Fruit fly (Drosophila melanogaster) whole organism, adult: Measurements from ENCODE around the gene Bre1.

ENCODE experiments used
- CG12768 ChIP-seq: fragments of 200-800 bp; sonication (Bioruptor generic); optimal IDR thresholded peaks from 2 replicates; lab custom pipeline; 2017; ENCODE audit warnings: missing biosample characterization, missing genetic modification characterization, mild to moderate bottlenecking, moderate library complexity, missing genetic modification reagents
- CG14711 ChIP-seq: fragments of 200-800 bp; sonication (Bioruptor generic); optimal IDR thresholded peaks from 2 replicates; lab custom pipeline; 2018; ENCODE audit warnings: missing biosample characterization, mild to moderate bottlenecking, missing genetic modification characterization, moderate library complexity
- CG1620 ChIP-seq: fragments of 200-800 bp; sonication (Bioruptor generic); optimal IDR thresholded peaks from 2 replicates; lab custom pipeline; 2016; ENCODE audit warnings: missing biosample characterization, missing genetic modification characterization
- CG7101 ChIP-seq: fragments of 200-800 bp; sonication (Bioruptor generic); optimal IDR thresholded peaks from 2 replicates; lab custom pipeline; 2018; ENCODE audit warnings: missing biosample characterization, mild to moderate bottlenecking, missing genetic modification characterization, moderate library complexity
- Crg-1 ChIP-seq: fragments of 200-800 bp; sonication (Bioruptor generic); optimal IDR thresholded peaks from 2 replicates; lab custom pipeline; 2016; ENCODE audit warnings: missing biosample characterization, missing genetic modification characterization
- Mnt ChIP-seq: fragments of 200-800 bp; sonication (Bioruptor generic); optimal IDR thresholded peaks from 2 replicates; lab custom pipeline; 2016; ENCODE audit warnings: missing biosample characterization, mild to moderate bottlenecking, missing genetic modification characterization
- bab1 ChIP-seq: fragments of 200-800 bp; sonication (Bioruptor generic); optimal IDR thresholded peaks from 3 replicates; lab custom pipeline; 2019; ENCODE audit warnings: missing biosample characterization, mild to moderate bottlenecking, missing genetic modification characterization, moderate library complexity
- kay ChIP-seq: fragments of 200-800 bp; sonication (Bioruptor generic); peaks from one replicate; lab custom pipeline; 2016; ENCODE audit warnings: missing biosample characterization, missing genetic modification characterization, borderline replicate concordance
- ovo ChIP-seq: fragments of 200-800 bp; sonication (Bioruptor generic); optimal IDR thresholded peaks from 2 replicates; lab custom pipeline; 2016; ENCODE audit warnings: missing biosample characterization, missing genetic modification characterization
- pad ChIP-seq: fragments of 200-800 bp; sonication (Bioruptor generic); optimal IDR thresholded peaks from 3 replicates; lab custom pipeline; 2017; ENCODE audit warnings: missing biosample characterization, missing genetic modification characterization, mild to moderate bottlenecking, moderate library complexity, missing genetic modification reagents
- tj ChIP-seq: fragments of 200-800 bp; sonication (Bioruptor generic); optimal IDR thresholded peaks from 3 replicates; lab custom pipeline; 2017; ENCODE audit warnings: missing biosample characterization, mild to moderate bottlenecking, missing genetic modification characterization, moderate library complexity

- TF ChIP-seq CG14711 (tag; lab: Kevin White, UChicago): peak; percentile 88
- TF ChIP-seq ovo: peak; percentile 83
- peak; percentile 91 for TF ChIP-seq Mnt (GFP tag; lab: Kevin White, UChicago)
- TF ChIP-seq kay (GFP tag; lab: Kevin White, UChicago): no peak
- peak; percentile 54 for TF ChIP-seq bab1 (GFP tag; lab: Kevin White, UChicago)
- TF ChIP-seq CG7101 (tag; lab: Kevin White, UChicago): peak; percentile 48
- peak; percentile 16 for TF ChIP-seq CG12768
- no peak for TF ChIP-seq Crg-1
- TF ChIP-seq CG1620 (GFP tag; lab: Kevin White, UChicago): no peak
- peak; percentile 51 for TF ChIP-seq tj (GFP tag; lab: Kevin White, UChicago)
- TF ChIP-seq pad (GFP tag; lab: Kevin White, UChicago): no peak
Measured at dm6 chr3L:5768532-5769497, 25.2 kb downstream of the Bre1 start, which contains the start of the genes Ppat-Dpck and scny.
